Fruit fly (Drosophila melanogaster) whole organism: ENCODE data around the gene CG6254.

Experiments used
- CG8478 ChIP-seq: fragments of >200 bp; optimal IDR thresholded peaks from 2 replicates; lab custom pipeline; 2018; ENCODE audit warnings: inconsistent platforms
- Dll ChIP-seq: fragments of >200 bp; optimal IDR thresholded peaks from 2 replicates; lab custom pipeline; 2017
- EcR ChIP-seq, 2 experiments: fragments of >200 bp; optimal IDR thresholded peaks; 2 replicates each; lab custom pipeline; 2017; ENCODE audit warnings: missing biosample characterization in 2 of 2, missing genetic modification characterization in 2 of 2, missing genetic modification reagents in 2 of 2
- pan ChIP-seq: fragments of >200 bp; optimal IDR thresholded peaks from 2 replicates; lab custom pipeline; 2017
- psq ChIP-seq: fragments of >200 bp; optimal IDR thresholded peaks from 2 replicates; lab custom pipeline; 2017
- usp ChIP-seq: fragments of >200 bp; optimal IDR thresholded peaks from 2 replicates; lab custom pipeline; 2017; ENCODE audit warnings: missing biosample characterization, missing genetic modification characterization, mixed read lengths

DNA sequence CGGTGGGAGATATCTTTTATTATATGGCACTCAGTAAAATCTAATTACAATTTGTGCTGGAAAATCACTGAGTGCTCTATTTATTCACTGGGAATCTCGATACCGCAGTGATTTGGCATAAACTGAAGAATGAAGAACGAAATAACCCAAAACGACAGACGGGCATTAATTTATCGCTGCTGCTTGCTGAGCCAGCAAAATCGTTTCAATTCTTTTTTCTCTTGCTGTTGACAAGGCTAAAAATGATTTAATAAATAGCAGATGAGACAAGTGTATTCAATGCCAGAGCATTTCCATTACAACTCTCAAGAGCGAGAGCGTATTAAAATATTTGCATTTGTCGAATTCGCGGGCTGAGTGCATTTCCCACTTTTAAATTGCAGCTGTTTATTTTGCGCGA, 45.3 kb downstream of the CG6254 start:
- TF ChIP-seq psq (lab: Kevin White, UChicago) (no peak), CG8478 (no peak), pan (lab: Kevin White, UChicago) (no peak), EcR (GFP tag; optimal IDR thresholded peaks at IDR 0.05; lab: Kevin White, UChicago) (no peak), usp (GFP tag; lab: Kevin White, UChicago) (no peak), Dll (lab: Kevin White, UChicago) (no peak)
